Fruit fly (Drosophila melanogaster) whole organism, embryonic: ENCODE results near the gene Jhbp13.

Source experiments
- Asciz ChIP-seq: fragments of 200-800 bp; sonication (Bioruptor generic); optimal IDR thresholded peaks from 2 replicates; lab custom pipeline; 2017; ENCODE audit warnings: missing biosample characterization, mild to moderate bottlenecking, missing genetic modification characterization, missing genetic modification reagents
- CG10565 ChIP-seq: fragments of 200-800 bp; sonication (Bioruptor generic); optimal IDR thresholded peaks from 3 replicates; lab custom pipeline; 2016; ENCODE audit warnings: missing biosample characterization, mild to moderate bottlenecking, missing genetic modification characterization
- CG10959 ChIP-seq: fragments of 200-800 bp; sonication (Bioruptor generic); IDR thresholded peaks from 2 replicates; pipeline ENCODE4 v1.3.6; 2022; ENCODE audit warnings: missing biosample characterization, missing genetic modification characterization
- CG11504 ChIP-seq: fragments of 200-800 bp; sonication (Bioruptor generic); optimal IDR thresholded peaks from 3 replicates; lab custom pipeline; 2019; ENCODE audit warnings: missing biosample characterization, mild to moderate bottlenecking, missing genetic modification characterization, moderate library complexity
- CG11560 ChIP-seq: fragments of 200-800 bp; sonication (Bioruptor generic); IDR thresholded peaks from 3 replicates; pipeline ENCODE4 v1.3.6; 2022; ENCODE audit warnings: missing biosample characterization, missing genetic modification characterization
- CG12299 ChIP-seq: fragments of 200-800 bp; sonication (Bioruptor generic); optimal IDR thresholded peaks from 2 replicates; lab custom pipeline; 2018; ENCODE audit warnings: missing biosample characterization, mild to moderate bottlenecking, missing genetic modification characterization
- CG15479 ChIP-seq: fragments of 200-800 bp; sonication (Bioruptor generic); optimal IDR thresholded peaks from 3 replicates; lab custom pipeline; 2019; ENCODE audit warnings: missing biosample characterization, mild to moderate bottlenecking, missing genetic modification characterization, moderate library complexity
- CG15696 ChIP-seq: fragments of 200-800 bp; sonication (Bioruptor generic); optimal IDR thresholded peaks from 2 replicates; lab custom pipeline; 2019; ENCODE audit warnings: missing biosample characterization, mild to moderate bottlenecking, missing genetic modification characterization, moderate library complexity
- CG16813 ChIP-seq: fragments of 200-800 bp; sonication (Bioruptor generic); IDR thresholded peaks from 3 replicates; pipeline ENCODE4 v1.3.6; 2022; ENCODE audit warnings: missing biosample characterization, missing genetic modification characterization; ENCODE audit not compliant: partially characterized antibody
- CG2202 ChIP-seq: fragments of 200-800 bp; sonication (Bioruptor generic); optimal IDR thresholded peaks from 2 replicates; lab custom pipeline; 2018; ENCODE audit warnings: missing biosample characterization, mild to moderate bottlenecking, missing genetic modification characterization
- CG2678 ChIP-seq: fragments of 200-800 bp; sonication (Bioruptor generic); optimal IDR thresholded peaks from 3 replicates; lab custom pipeline; 2019; ENCODE audit warnings: missing biosample characterization, mild to moderate bottlenecking, missing genetic modification characterization, moderate library complexity
- CG3163 ChIP-seq: fragments of 200-800 bp; sonication (Bioruptor generic); optimal IDR thresholded peaks from 3 replicates; lab custom pipeline; 2016; ENCODE audit warnings: missing biosample characterization, missing genetic modification characterization
- CG32772 ChIP-seq: fragments of 200-800 bp; sonication (Bioruptor generic); IDR thresholded peaks from 2 replicates; pipeline ENCODE4 v1.3.6; 2022; ENCODE audit warnings: missing biosample characterization, missing genetic modification characterization
- CG42726 ChIP-seq: fragments of 200-800 bp; sonication (Bioruptor generic); IDR thresholded peaks from 2 replicates; pipeline ENCODE4 v1.3.6; 2022; ENCODE audit warnings: missing biosample characterization, missing genetic modification characterization; ENCODE audit not compliant: partially characterized antibody
- CG4404 ChIP-seq: fragments of 200-800 bp; sonication (Bioruptor generic); IDR thresholded peaks from 2 replicates; pipeline ENCODE4 v1.3.6; 2022; ENCODE audit warnings: missing biosample characterization, missing genetic modification characterization
- CG6175 ChIP-seq: fragments of 200-800 bp; sonication (Bioruptor generic); IDR thresholded peaks from 3 replicates; pipeline ENCODE4 v1.3.6; 2022; ENCODE audit warnings: missing biosample characterization, missing genetic modification characterization
- CG6854 ChIP-seq: fragments of 200-800 bp; sonication (Bioruptor generic); optimal IDR thresholded peaks from 3 replicates; lab custom pipeline; 2017; ENCODE audit warnings: missing biosample characterization, mild to moderate bottlenecking, missing genetic modification characterization
- CG7372 ChIP-seq: fragments of 200-800 bp; sonication (Bioruptor generic); IDR thresholded peaks from 2 replicates; pipeline ENCODE4 v1.3.6; 2022; ENCODE audit warnings: missing biosample characterization, missing genetic modification characterization
- CG7987 ChIP-seq: fragments of 200-800 bp; sonication (Bioruptor generic); optimal IDR thresholded peaks from 2 replicates; lab custom pipeline; 2018; ENCODE audit warnings: missing biosample characterization, mild to moderate bottlenecking, missing genetic modification characterization, moderate library complexity
- CG8281 ChIP-seq: fragments of 200-800 bp; sonication (Bioruptor generic); optimal IDR thresholded peaks from 2 replicates; lab custom pipeline; 2018; ENCODE audit warnings: missing biosample characterization, mild to moderate bottlenecking, missing genetic modification characterization, moderate library complexity
- CkIIα-i1 ChIP-seq: fragments of 200-800 bp; sonication (Bioruptor generic); IDR thresholded peaks from 2 replicates; pipeline ENCODE4 v1.3.6; 2022; ENCODE audit warnings: missing biosample characterization, missing genetic modification characterization
- Dll ChIP-seq: fragments of 200-800 bp; sonication (Bioruptor generic); IDR thresholded peaks from 4 replicates; pipeline ENCODE4 v1.3.6; 2022; ENCODE audit warnings: missing biosample characterization, missing genetic modification characterization; ENCODE audit not compliant: partially characterized antibody
- E2f1 ChIP-seq: fragments of 200-800 bp; sonication (Bioruptor generic); IDR thresholded peaks from 2 replicates; pipeline ENCODE4 v1.3.6; 2022; ENCODE audit warnings: missing biosample characterization, missing genetic modification characterization
- Gug ChIP-seq: fragments of 200-800 bp; sonication (Bioruptor generic); IDR thresholded peaks from 4 replicates; pipeline ENCODE4 v1.3.6; 2022; ENCODE audit warnings: missing biosample characterization, missing genetic modification characterization
- HHEX ChIP-seq: fragments of 200-800 bp; sonication (Bioruptor generic); optimal IDR thresholded peaks from 3 replicates; lab custom pipeline; 2017; ENCODE audit warnings: missing biosample characterization, mild to moderate bottlenecking, missing genetic modification characterization, missing genetic modification reagents
- HmgD ChIP-seq: fragments of 200-800 bp; sonication (Bioruptor generic); optimal IDR thresholded peaks from 3 replicates; lab custom pipeline; 2016; ENCODE audit warnings: missing biosample characterization, missing genetic modification characterization
- HmgZ ChIP-seq: fragments of 200-800 bp; sonication (Bioruptor generic); optimal IDR thresholded peaks from 2 replicates; lab custom pipeline; 2018; ENCODE audit warnings: missing biosample characterization, mild to moderate bottlenecking, missing genetic modification characterization
- Lim3 ChIP-seq: fragments of 200-800 bp; sonication (Bioruptor generic); IDR thresholded peaks from 2 replicates; pipeline ENCODE4 v1.3.6; 2022; ENCODE audit warnings: missing biosample characterization, missing genetic modification characterization
- Mrtf ChIP-seq: fragments of 200-800 bp; sonication (Bioruptor generic); IDR thresholded peaks from 3 replicates; pipeline ENCODE4 v1.3.6; 2022; ENCODE audit warnings: missing biosample characterization, missing genetic modification characterization
- Myb ChIP-seq: fragments of 200-800 bp; sonication (Bioruptor generic); optimal IDR thresholded peaks from 2 replicates; lab custom pipeline; 2016; ENCODE audit warnings: missing biosample characterization, missing genetic modification characterization
- Neu2 ChIP-seq: fragments of 200-800 bp; sonication (Bioruptor generic); optimal IDR thresholded peaks from 3 replicates; lab custom pipeline; 2016; ENCODE audit warnings: missing biosample characterization, missing genetic modification characterization, borderline replicate concordance
- Nf-YA ChIP-seq: fragments of 200-800 bp; sonication (Bioruptor generic); IDR thresholded peaks from 2 replicates; pipeline ENCODE4 v1.3.6; 2022; ENCODE audit warnings: missing biosample characterization, missing genetic modification characterization
- Nf-YC ChIP-seq: fragments of 200-800 bp; optimal IDR thresholded peaks from 3 replicates; lab custom pipeline; 2019; ENCODE audit warnings: missing biosample characterization, mild to moderate bottlenecking, missing genetic modification characterization, moderate library complexity
- Oli ChIP-seq: fragments of 200-800 bp; sonication (Bioruptor generic); optimal IDR thresholded peaks from 2 replicates; lab custom pipeline; 2018; ENCODE audit warnings: missing biosample characterization, mild to moderate bottlenecking, missing genetic modification characterization, moderate library complexity
- Ptx1 ChIP-seq: fragments of 200-800 bp; sonication (Bioruptor generic); IDR thresholded peaks from 2 replicates; pipeline ENCODE4 v1.3.6; 2022; ENCODE audit warnings: missing biosample characterization, missing genetic modification characterization
- Scr ChIP-seq: fragments of 200-800 bp; sonication (Bioruptor generic); IDR thresholded peaks from 2 replicates; pipeline ENCODE4 v1.3.6; 2022; ENCODE audit warnings: missing biosample characterization, missing genetic modification characterization; ENCODE audit not compliant: partially characterized antibody
- Side ChIP-seq: fragments of 200-800 bp; sonication (Bioruptor generic); optimal IDR thresholded peaks from 2 replicates; lab custom pipeline; 2016; ENCODE audit warnings: missing biosample characterization, missing genetic modification characterization
- TFAM ChIP-seq: fragments of 200-800 bp; sonication (Bioruptor generic); optimal IDR thresholded peaks from 2 replicates; lab custom pipeline; 2017; ENCODE audit warnings: missing biosample characterization, missing genetic modification characterization, inconsistent platforms
- amos ChIP-seq: fragments of 200-800 bp; sonication (Bioruptor generic); IDR thresholded peaks from 2 replicates; pipeline ENCODE4 v1.3.6; 2022; ENCODE audit warnings: missing biosample characterization, missing genetic modification characterization; ENCODE audit not compliant: partially characterized antibody
- ap ChIP-seq: fragments of 200-800 bp; sonication (Bioruptor generic); IDR thresholded peaks from 2 replicates; pipeline ENCODE4 v1.3.6; 2022; ENCODE audit warnings: missing biosample characterization, missing genetic modification characterization
- btn ChIP-seq: fragments of 200-800 bp; sonication (Bioruptor generic); optimal IDR thresholded peaks from 2 replicates; lab custom pipeline; 2016; ENCODE audit warnings: missing biosample characterization, missing genetic modification characterization
- chif ChIP-seq, 2 experiments: fragments of 200-800 bp; sonication (Bioruptor generic); optimal IDR thresholded peaks; 3 replicates each; lab custom pipeline; 2016; ENCODE audit warnings: missing biosample characterization in 2 of 2, missing genetic modification characterization in 2 of 2
- cwo ChIP-seq: fragments of 200-800 bp; sonication (Bioruptor generic); optimal IDR thresholded peaks from 3 replicates; lab custom pipeline; 2017; ENCODE audit warnings: missing biosample characterization, missing genetic modification characterization, mild to moderate bottlenecking, moderate library complexity, missing genetic modification reagents
- dmrt11E ChIP-seq: fragments of 200-800 bp; sonication (Bioruptor generic); optimal IDR thresholded peaks from 3 replicates; lab custom pipeline; 2018; ENCODE audit warnings: missing biosample characterization, mild to moderate bottlenecking, missing genetic modification characterization, moderate library complexity
- hb ChIP-seq: fragments of 200-800 bp; sonication (Bioruptor generic); IDR thresholded peaks from 3 replicates; pipeline ENCODE4 v1.3.6; 2022; ENCODE audit warnings: missing biosample characterization, missing genetic modification characterization; ENCODE audit not compliant: partially characterized antibody
- jing ChIP-seq: fragments of 200-800 bp; sonication (Bioruptor generic); optimal IDR thresholded peaks from 2 replicates; lab custom pipeline; 2018; ENCODE audit warnings: missing biosample characterization, mild to moderate bottlenecking, missing genetic modification characterization
- kni ChIP-seq: fragments of 200-800 bp; sonication (Bioruptor generic); optimal IDR thresholded peaks from 3 replicates; lab custom pipeline; 2017; ENCODE audit warnings: mild to moderate bottlenecking, missing biosample characterization, missing genetic modification reagents, missing genetic modification characterization
- oc ChIP-seq: fragments of 200-800 bp; sonication (Bioruptor generic); optimal IDR thresholded peaks from 2 replicates; lab custom pipeline; 2018; ENCODE audit warnings: missing biosample characterization, mild to moderate bottlenecking, missing genetic modification characterization, moderate library complexity
- pros ChIP-seq: fragments of 200-800 bp; sonication (Bioruptor generic); optimal IDR thresholded peaks from 3 replicates; lab custom pipeline; 2019; ENCODE audit warnings: missing biosample characterization, mild to moderate bottlenecking, missing genetic modification characterization, moderate library complexity
- ro ChIP-seq: fragments of 200-800 bp; sonication (Bioruptor generic); IDR thresholded peaks from 2 replicates; pipeline ENCODE4 v1.3.6; 2022; ENCODE audit warnings: missing biosample characterization, missing genetic modification characterization
- stwl ChIP-seq: fragments of 200-800 bp; sonication (Bioruptor generic); optimal IDR thresholded peaks from 3 replicates; lab custom pipeline; 2018; ENCODE audit warnings: missing biosample characterization, mild to moderate bottlenecking, missing genetic modification characterization, moderate library complexity

The Jhbp13 gene

dm6 chr2L:13205256-13205655, 34.5 kb upstream of the Jhbp13 start (continued):
- TF ChIP-seq cwo (GFP tag; lab: Kevin White, UChicago) (peak; percentile 99), Oli (no peak), ap (GFP tag; lab: Robert Waterston, UW) (no peak), CG6175 (GFP tag; lab: Robert Waterston, UW) (no peak), Nf-YC (tag; lab: Kevin White, UChicago) (peak; percentile 38), CG11560 (tag; lab: Robert Waterston, UW) (no peak), Ptx1 (GFP tag; lab: Robert Waterston, UW) (no peak), Mrtf (no peak), CG15696 (no peak), CG6854 (peak; percentile 63), btn (GFP tag; lab: Kevin White, UChicago) (no peak), kni (GFP tag; lab: Kevin White, UChicago) (peak; percentile 83), ro (GFP tag; lab: Robert Waterston, UW) (no peak), CG11504 (no peak), CG42726 (GFP tag; lab: Robert Waterston, UW) (no peak), Neu2 (GFP tag; lab: Kevin White, UChicago) (no peak), hb (GFP tag; lab: Robert Waterston, UW) (no peak), CG10565 (GFP tag; lab: Kevin White, UChicago) (no peak), Asciz (no peak), HHEX (no peak), Scr (GFP tag; lab: Robert Waterston, UW) (no peak), dmrt11E (no peak), CG2202 (tag; lab: Kevin White, UChicago) (peak; percentile 3), pros (GFP tag; lab: Kevin White, UChicago) (peak; percentile 45), CG4404 (no peak), chif (GFP tag; optimal IDR thresholded peaks at IDR 0.05; lab: Kevin White, UChicago) (peak in 1 of 2 experiments; percentile 8), amos (GFP tag; lab: Robert Waterston, UW) (no peak), CG3163 (no peak), CG12299 (tag; lab: Kevin White, UChicago) (no peak), HmgD (no peak), Lim3 (GFP tag; lab: Robert Waterston, UW) (no peak), Myb (GFP tag; lab: Kevin White, UChicago) (no peak), HmgZ (peak; percentile 7), CG15479 (GFP tag; lab: Kevin White, UChicago) (peak; percentile 12), CG2678 (tag; lab: Kevin White, UChicago) (peak; percentile 31), CG10959 (GFP tag; lab: Robert Waterston, UW) (no peak), Gug (no peak), Nf-YA (GFP tag; lab: Robert Waterston, UW) (no peak), E2f1 (GFP tag; lab: Robert Waterston, UW) (no peak), CG32772 (GFP tag; lab: Robert Waterston, UW) (no peak), stwl (tag; lab: Kevin White, UChicago) (no peak), jing (GFP tag; lab: Kevin White, UChicago) (no peak), Dll (GFP tag; lab: Robert Waterston, UW) (no peak), CkIIα-i1 (GFP tag; lab: Robert Waterston, UW) (no peak), CG7372 (GFP tag; lab: Robert Waterston, UW) (no peak), Side (peak; percentile 27), CG16813 (GFP tag; lab: Robert Waterston, UW) (no peak), TFAM (GFP tag; lab: Kevin White, UChicago) (no peak), CG8281 (tag; lab: Kevin White, UChicago) (no peak), CG7987 (peak; percentile 99), oc (tag; lab: Kevin White, UChicago) (no peak)
